Worm (Caenorhabditis elegans): Measurements from ENCODE around the gene F33G12.3.

Gene F33G12.3

ce11 chrII:5016977-5017585 is 16.8 kb downstream of the F33G12.3 start (continued):
- TF ChIP-seq nhr-80 (tag; optimal IDR thresholded peaks at IDR 0.05), result peak; percentile 64
- no peak for TF ChIP-seq rpc-1 (optimal IDR thresholded peaks at IDR 0.05)
- TF ChIP-seq rpc-1 (tag; optimal IDR thresholded peaks at IDR 0.05), result no peak
- TF ChIP-seq rec-8 (tag; optimal IDR thresholded peaks at IDR 0.05), result no peak

ce11 chrII:5016144-5016543 is 17.7 kb downstream of the F33G12.3 start:
- no peak for TF ChIP-seq madf-6 (GFP tag; IDR thresholded peaks at IDR 0.05)
- TF ChIP-seq let-526 (GFP tag; IDR thresholded peaks at IDR 0.05), result no peak
- no peak for TF ChIP-seq attf-3 (GFP tag; conservative IDR thresholded peaks at IDR 0.05)
- no peak for TF ChIP-seq egl-44 (GFP tag; IDR thresholded peaks at IDR 0.05)
- TF ChIP-seq atf-7 (tag; optimal IDR thresholded peaks at IDR 0.05), result no peak
- TF ChIP-seq lag-1 (GFP tag; IDR thresholded peaks at IDR 0.05), result no peak
- no peak for TF ChIP-seq efl-1 (GFP tag; optimal IDR thresholded peaks at IDR 0.05)
- TF ChIP-seq snpc-4 (GFP tag; optimal IDR thresholded peaks at IDR 0.05), result no peak
- no peak for TF ChIP-seq snpc-4 (tag; optimal IDR thresholded peaks at IDR 0.05)
- no peak for TF ChIP-seq C06A6.2 (GFP tag; conservative IDR thresholded peaks at IDR 0.05)
- no peak for TF ChIP-seq dpff-1 (tag; optimal IDR thresholded peaks at IDR 0.05)
- no peak for TF ChIP-seq cebp-1 (GFP tag; IDR thresholded peaks at IDR 0.05)
- TF ChIP-seq cebp-1 (tag; optimal IDR thresholded peaks at IDR 0.05), result no peak
- TF ChIP-seq ztf-26 (tag; optimal IDR thresholded peaks at IDR 0.05), result no peak
- TF ChIP-seq F37B4.10 (GFP tag; IDR thresholded peaks at IDR 0.05), result no peak
- TF ChIP-seq madf-3 (GFP tag; IDR thresholded peaks at IDR 0.05), result no peak
- no peak for TF ChIP-seq ztf-22 (GFP tag; optimal IDR thresholded peaks at IDR 0.05)
- TF ChIP-seq let-607 (tag; optimal IDR thresholded peaks at IDR 0.05), result no peak
- TF ChIP-seq gei-17 (GFP tag; optimal IDR thresholded peaks at IDR 0.05), result no peak
- no peak for TF ChIP-seq xnd-1 (tag; optimal IDR thresholded peaks at IDR 0.05)

ce11 chrII:5014399-5014798 is 19.4 kb downstream of the F33G12.3 start, which contains the start of gene F59A6.2:
TSS of gene F59A6.2 (plus strand) at chrII:5014699.
- TF ChIP-seq xnd-1 (tag; optimal IDR thresholded peaks at IDR 0.05), result no peak
- no peak for TF ChIP-seq B0035.1 (tag; optimal IDR thresholded peaks at IDR 0.05)
- no peak for TF ChIP-seq ceh-27 (GFP tag; optimal IDR thresholded peaks at IDR 0.05)
- TF ChIP-seq unc-62 (GFP tag; optimal IDR thresholded peaks at IDR 0.05), result no peak
- no peak for TF ChIP-seq chd-7 (tag; optimal IDR thresholded peaks at IDR 0.05)
- no peak for TF ChIP-seq madf-8 (GFP tag; conservative IDR thresholded peaks at IDR 0.05)
- no peak for TF ChIP-seq sptf-2 (GFP tag; optimal IDR thresholded peaks at IDR 0.05)
- no peak for TF ChIP-seq B0261.1 (tag; optimal IDR thresholded peaks at IDR 0.05)
- no peak for TF ChIP-seq ets-4 (GFP tag; optimal IDR thresholded peaks at IDR 0.05)
- no peak for TF ChIP-seq rpc-1 (optimal IDR thresholded peaks at IDR 0.05)
- no peak for TF ChIP-seq rpc-1 (tag; optimal IDR thresholded peaks at IDR 0.05)
- TF ChIP-seq B0019.2 (GFP tag; conservative IDR thresholded peaks at IDR 0.05), result no peak
- no peak for TF ChIP-seq dox-1 (GFP tag; IDR thresholded peaks at IDR 0.05)

ce11 chrII:5011978-5012377 is 21.9 kb downstream of the F33G12.3 start, which contains the start of gene F59A6.12:
TSS of gene F59A6.12 (minus strand) at chrII:5012078.
- TF ChIP-seq nfya-1 (tag; optimal IDR thresholded peaks at IDR 0.05; ENCODE audit: borderline replicate concordance, insufficient read depth) (no peak), F10E7.11 (tag; optimal IDR thresholded peaks at IDR 0.05) (no peak)
